Fruit fly (Drosophila melanogaster) whole organism, embryonic: ENCODE results near the gene beat-Vc.

ENCODE experiments used
- Ada2b ChIP-seq: fragments of 200-800 bp; sonication (Bioruptor generic); IDR thresholded peaks from 2 replicates; pipeline ENCODE4 v1.3.6; 2022; ENCODE audit warnings: missing biosample characterization, missing genetic modification characterization
- Aef1 ChIP-seq: fragments of 200-800 bp; sonication (Bioruptor generic); IDR thresholded peaks from 3 replicates; pipeline ENCODE4 v1.3.6; 2022; ENCODE audit warnings: missing biosample characterization, missing genetic modification characterization
- CG1024 ChIP-seq: fragments of 200-800 bp; sonication (Bioruptor generic); IDR thresholded peaks from 2 replicates; pipeline ENCODE4 v1.3.6; 2022; ENCODE audit warnings: missing biosample characterization, missing genetic modification characterization
- CG10366 ChIP-seq: fragments of 200-800 bp; sonication (Bioruptor generic); IDR thresholded peaks from 2 replicates; pipeline ENCODE4 v1.3.6; 2022; ENCODE audit warnings: missing biosample characterization, missing genetic modification characterization
- CG10543 ChIP-seq: fragments of 200-800 bp; sonication (Bioruptor generic); optimal IDR thresholded peaks from 3 replicates; lab custom pipeline; 2017; ENCODE audit warnings: missing biosample characterization, mild to moderate bottlenecking, missing genetic modification characterization, moderate library complexity
- CG11456 ChIP-seq: fragments of 200-800 bp; sonication (Bioruptor generic); IDR thresholded peaks from 3 replicates; pipeline ENCODE4 v1.3.6; 2022; ENCODE audit warnings: missing biosample characterization, missing genetic modification characterization
- CG14667 ChIP-seq: fragments of 200-800 bp; sonication (Bioruptor generic); IDR thresholded peaks from 2 replicates; pipeline ENCODE4 v1.3.6; 2022; ENCODE audit warnings: missing biosample characterization, missing genetic modification characterization
- CG16815 ChIP-seq: fragments of 200-800 bp; sonication (Bioruptor generic); optimal IDR thresholded peaks from 3 replicates; lab custom pipeline; 2017; ENCODE audit warnings: missing biosample characterization, mild to moderate bottlenecking, missing genetic modification characterization
- CG17802 ChIP-seq: fragments of 200-800 bp; sonication (Bioruptor generic); optimal IDR thresholded peaks from 2 replicates; lab custom pipeline; 2018; ENCODE audit warnings: missing biosample characterization, mild to moderate bottlenecking, missing genetic modification characterization, moderate library complexity
- CG18011 ChIP-seq: fragments of 200-800 bp; sonication (Bioruptor generic); optimal IDR thresholded peaks from 2 replicates; lab custom pipeline; 2017; ENCODE audit warnings: missing biosample characterization, missing genetic modification characterization, mild to moderate bottlenecking, moderate library complexity, missing genotype
- CG34376 ChIP-seq: fragments of 200-800 bp; sonication (Bioruptor generic); optimal IDR thresholded peaks from 2 replicates; lab custom pipeline; 2018; ENCODE audit warnings: missing biosample characterization, mild to moderate bottlenecking, missing genetic modification characterization
- CG34422 ChIP-seq: fragments of 200-800 bp; sonication (Bioruptor generic); IDR thresholded peaks from 3 replicates; pipeline ENCODE4 v1.3.6; 2022; ENCODE audit warnings: missing biosample characterization, missing genetic modification characterization
- CG6272 ChIP-seq: fragments of 200-800 bp; sonication (Bioruptor generic); IDR thresholded peaks from 2 replicates; pipeline ENCODE4 v1.3.6; 2022; ENCODE audit warnings: missing biosample characterization, missing genetic modification characterization
- CG7357 ChIP-seq: fragments of 200-800 bp; sonication (Bioruptor generic); IDR thresholded peaks from 3 replicates; pipeline ENCODE4 v1.3.6; 2022; ENCODE audit warnings: missing biosample characterization, missing genetic modification characterization
- CG9797 ChIP-seq: fragments of 200-800 bp; sonication (Bioruptor generic); optimal IDR thresholded peaks from 3 replicates; lab custom pipeline; 2018; ENCODE audit warnings: missing biosample characterization, mild to moderate bottlenecking, missing genetic modification characterization
- Dfd ChIP-seq, 2 experiments: fragments of >200 bp; optimal IDR thresholded peaks; 2 replicates each; lab custom pipeline; 2017; ENCODE audit warnings: missing biosample characterization in 2 of 2, missing genetic modification characterization in 2 of 2
- Dp ChIP-seq: fragments of 200-800 bp; sonication (Bioruptor generic); optimal IDR thresholded peaks from 2 replicates; lab custom pipeline; 2018; ENCODE audit warnings: missing biosample characterization, mild to moderate bottlenecking, missing genetic modification characterization, moderate library complexity
- Ets65A ChIP-seq: fragments of 200-800 bp; sonication (Bioruptor generic); peaks from one replicate; lab custom pipeline; 2016; ENCODE audit warnings: missing biosample characterization, missing genetic modification characterization
- Hmr ChIP-seq: fragments of 200-800 bp; sonication (Bioruptor generic); optimal IDR thresholded peaks from 3 replicates; lab custom pipeline; 2017; ENCODE audit warnings: mild to moderate bottlenecking, missing biosample characterization, missing genetic modification reagents, missing genetic modification characterization
- Lhr ChIP-seq: fragments of 200-800 bp; sonication (Bioruptor generic); optimal IDR thresholded peaks from 3 replicates; lab custom pipeline; 2017; ENCODE audit warnings: mild to moderate bottlenecking, missing biosample characterization, missing genetic modification reagents, missing genetic modification characterization
- MBD-R2 ChIP-seq: fragments of 200-800 bp; sonication (Bioruptor generic); IDR thresholded peaks from 2 replicates; pipeline ENCODE4 v1.3.6; 2022; ENCODE audit warnings: missing biosample characterization, missing genetic modification characterization
- Med ChIP-seq: fragments of 200-800 bp; sonication (Bioruptor generic); peaks from one replicate; lab custom pipeline; 2016; ENCODE audit warnings: missing biosample characterization, missing genetic modification characterization, mild to moderate bottlenecking, inconsistent platforms, moderate library complexity
- Myb ChIP-seq: fragments of 200-800 bp; sonication (Bioruptor generic); optimal IDR thresholded peaks from 2 replicates; lab custom pipeline; 2016; ENCODE audit warnings: missing biosample characterization, missing genetic modification characterization
- NFAT ChIP-seq: fragments of 200-800 bp; sonication (Bioruptor generic); IDR thresholded peaks from 2 replicates; pipeline ENCODE4 v1.3.6; 2022; ENCODE audit warnings: missing biosample characterization, missing genetic modification characterization
- NK7.1 ChIP-seq: fragments of 200-800 bp; sonication (Bioruptor generic); optimal IDR thresholded peaks from 3 replicates; lab custom pipeline; 2016; ENCODE audit warnings: missing biosample characterization, missing genetic modification characterization
- PHDP ChIP-seq: fragments of 200-800 bp; sonication (Bioruptor generic); optimal IDR thresholded peaks from 3 replicates; lab custom pipeline; 2018; ENCODE audit warnings: missing biosample characterization, mild to moderate bottlenecking, missing genetic modification characterization, moderate library complexity
- Ptx1 ChIP-seq: fragments of 200-800 bp; sonication (Bioruptor generic); IDR thresholded peaks from 2 replicates; pipeline ENCODE4 v1.3.6; 2022; ENCODE audit warnings: missing biosample characterization, missing genetic modification characterization
- Sin3A ChIP-seq: fragments of >200 bp; optimal IDR thresholded peaks from 2 replicates; lab custom pipeline; 2018
- al ChIP-seq: fragments of 200-800 bp; sonication (Bioruptor generic); IDR thresholded peaks from 2 replicates; pipeline ENCODE4 v1.3.6; 2022; ENCODE audit warnings: missing biosample characterization, missing genetic modification characterization
- ase ChIP-seq: fragments of 200-800 bp; sonication (Bioruptor generic); IDR thresholded peaks from 3 replicates; pipeline ENCODE4 v1.3.6; 2022; ENCODE audit warnings: missing biosample characterization, missing genetic modification characterization
- croc ChIP-seq: fragments of 200-800 bp; sonication (Bioruptor generic); conservative IDR thresholded peaks from 3 replicates; pipeline ENCODE4 v1.3.6; 2022; ENCODE audit warnings: missing biosample characterization, missing genetic modification characterization
- cwo ChIP-seq: fragments of 200-800 bp; sonication (Bioruptor generic); optimal IDR thresholded peaks from 3 replicates; lab custom pipeline; 2017; ENCODE audit warnings: missing biosample characterization, missing genetic modification characterization, mild to moderate bottlenecking, moderate library complexity, missing genetic modification reagents
- dimm ChIP-seq: fragments of 200-800 bp; sonication (Bioruptor generic); IDR thresholded peaks from 2 replicates; pipeline ENCODE4 v1.3.6; 2022; ENCODE audit warnings: missing biosample characterization, missing genetic modification characterization
- ftz-f1 ChIP-seq: fragments of 200-800 bp; sonication (Bioruptor generic); optimal IDR thresholded peaks from 2 replicates; lab custom pipeline; 2016; ENCODE audit warnings: missing biosample characterization, missing genetic modification characterization
- gfzf ChIP-seq: fragments of 200-800 bp; sonication (Bioruptor generic); optimal IDR thresholded peaks from 2 replicates; lab custom pipeline; 2016; ENCODE audit warnings: missing biosample characterization, mild to moderate bottlenecking, missing genetic modification characterization, moderate library complexity
- lov ChIP-seq, 2 experiments: fragments of 200-800 bp in 1 of 2; fragments of >200 bp in 1 of 2; sonication (Bioruptor generic) in 1 of 2; IDR thresholded peaks in 1 of 2; optimal IDR thresholded peaks in 1 of 2; 2 replicates in 1 of 2; 3 replicates in 1 of 2; pipeline versions ENCODE4 v1.3.6 to Lab custom; 2017 to 2022; ENCODE audit warnings: missing biosample characterization in 1 of 2, missing genetic modification characterization in 1 of 2
- mam ChIP-seq: fragments of 200-800 bp; sonication (Bioruptor generic); optimal IDR thresholded peaks from 3 replicates; lab custom pipeline; 2016; ENCODE audit warnings: missing biosample characterization, missing genetic modification characterization
- nmo ChIP-seq: fragments of 200-800 bp; sonication (Bioruptor generic); optimal IDR thresholded peaks from 2 replicates; lab custom pipeline; 2018; ENCODE audit warnings: missing biosample characterization, mild to moderate bottlenecking, missing genetic modification characterization, moderate library complexity
- pnt ChIP-seq: fragments of 200-800 bp; sonication (Bioruptor generic); optimal IDR thresholded peaks from 3 replicates; lab custom pipeline; 2016; ENCODE audit warnings: missing biosample characterization, missing genetic modification characterization
- sens ChIP-seq: fragments of 200-800 bp; sonication (Bioruptor generic); peaks from one replicate; lab custom pipeline; 2016; ENCODE audit warnings: missing biosample characterization, missing genetic modification characterization
- sisA ChIP-seq: fragments of 200-800 bp; sonication (Bioruptor generic); IDR thresholded peaks from 2 replicates; pipeline ENCODE4 v1.3.6; 2022; ENCODE audit warnings: missing biosample characterization, missing genetic modification characterization
- sob ChIP-seq: fragments of 200-800 bp; sonication (Bioruptor generic); IDR thresholded peaks from 2 replicates; pipeline ENCODE4 v1.3.6; 2022; ENCODE audit warnings: missing biosample characterization, missing genetic modification characterization
- stwl ChIP-seq: fragments of 200-800 bp; sonication (Bioruptor generic); optimal IDR thresholded peaks from 3 replicates; lab custom pipeline; 2018; ENCODE audit warnings: missing biosample characterization, mild to moderate bottlenecking, missing genetic modification characterization, moderate library complexity
- sug ChIP-seq: fragments of 200-800 bp; optimal IDR thresholded peaks from 2 replicates; lab custom pipeline; 2019; ENCODE audit warnings: missing biosample characterization, mild to moderate bottlenecking, missing genetic modification characterization, moderate library complexity
- ttk ChIP-seq: fragments of 200-800 bp; sonication (Bioruptor generic); IDR thresholded peaks from 2 replicates; pipeline ENCODE4 v2.1.2; 2022; ENCODE audit warnings: missing biosample characterization, missing genetic modification characterization

beat-Vc gene

dm6 chr3R:12716251-12716650 is 66.8 kb downstream of the beat-Vc start (continued):
- TF ChIP-seq Med (GFP tag; lab: Kevin White, UChicago) (peak; percentile 52), CG14667 (no peak), NK7.1 (GFP tag; lab: Kevin White, UChicago) (no peak), CG18011 (no peak), al (GFP tag; lab: Robert Waterston, UW) (no peak), croc (GFP tag; lab: Robert Waterston, UW) (no peak), PHDP (peak; percentile 20)

- peak; percentile 60 for TF ChIP-seq sug (tag; lab: Kevin White, UChicago)
- TF ChIP-seq Ada2b (GFP tag; lab: Robert Waterston, UW) = no peak
- no peak for TF ChIP-seq lov (optimal IDR thresholded peaks at IDR 0.05; lab: Kevin White, UChicago)
- TF ChIP-seq lov (GFP tag; IDR thresholded peaks at IDR 0.05; lab: Robert Waterston, UW) = 0 out of 3 replicates have a peak, but pooled peaks have one; percentile 14
- TF ChIP-seq CG10543 (GFP tag; lab: Kevin White, UChicago) = peak; percentile 13
- TF ChIP-seq ftz-f1 (GFP tag; lab: Kevin White, UChicago) = peak; percentile 15
- TF ChIP-seq CG34376 = peak; percentile 85
- TF ChIP-seq cwo (GFP tag; lab: Kevin White, UChicago) = peak; percentile 33
- TF ChIP-seq MBD-R2 (GFP tag; lab: Robert Waterston, UW) = no peak
These were observed 67.8 kb downstream of the beat-Vc start for dm6 chr3R:12715253-12715652.

DNA sequence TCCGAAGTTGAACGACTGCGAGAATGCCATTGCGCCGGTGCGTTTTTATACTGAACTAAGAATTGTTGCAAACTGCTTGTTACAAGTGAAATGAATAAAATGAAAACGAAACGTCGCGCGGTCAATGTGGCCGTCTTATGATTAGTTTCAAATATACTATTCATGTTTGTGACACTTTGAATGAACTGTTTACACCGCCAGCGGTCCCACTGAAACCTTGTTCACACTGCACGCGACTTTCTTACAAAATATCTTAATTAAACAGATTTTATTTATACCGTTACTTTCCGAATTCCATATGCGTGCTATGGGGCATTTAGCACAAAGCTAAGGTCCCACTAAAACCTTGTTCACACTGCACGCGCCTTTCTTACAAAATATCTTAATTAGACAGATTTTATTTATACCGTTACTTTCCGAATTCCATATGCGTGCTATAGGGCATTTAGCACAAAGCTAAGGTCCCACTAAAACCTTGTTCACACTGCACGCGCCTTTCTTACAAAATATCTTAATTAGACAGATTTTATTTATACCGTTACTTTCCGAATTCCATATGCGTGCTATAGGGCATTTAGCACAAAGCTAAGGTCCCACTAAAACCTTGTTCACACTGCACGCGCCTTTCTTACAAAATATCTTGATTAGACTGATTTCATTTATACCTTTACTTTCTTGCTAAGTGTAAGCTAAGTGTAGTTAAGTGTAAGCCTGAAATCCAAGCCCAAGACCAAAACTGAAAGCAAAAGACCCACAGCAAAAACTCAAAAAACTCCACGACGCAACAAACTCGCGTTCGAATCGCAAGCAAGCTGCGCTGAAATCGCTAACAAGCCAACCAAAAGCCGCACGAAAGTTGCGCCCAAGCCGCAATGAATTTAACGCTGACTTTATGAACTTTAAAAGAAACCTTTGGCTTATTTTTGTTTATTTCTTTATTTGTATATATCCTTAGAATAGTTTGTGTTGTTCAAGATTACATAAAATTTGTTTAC is 70.5 kb downstream of the beat-Vc start, which contains the start of gene PolQ:
Gene PolQ (minus strand): TSS at position 122 of the 995 bp plus-strand sequence.
- TF ChIP-seq CG17802 (tag; lab: Kevin White, UChicago) (peak; percentile 69), MBD-R2 (GFP tag; lab: Robert Waterston, UW) (peak; percentile 71), ase (GFP tag; lab: Robert Waterston, UW) (0 out of 3 replicates have a peak, but pooled peaks have one; percentile 44), CG1024 (GFP tag; lab: Robert Waterston, UW) (peak; percentile 80), sens (peak; percentile 53), Ptx1 (GFP tag; lab: Robert Waterston, UW) (peak; percentile 25; the same call in 1 of the 2 replicates), CG11456 (GFP tag; lab: Robert Waterston, UW) (peak; percentile 64; the same call in 2 of the 3 replicates), CG16815 (GFP tag; lab: Kevin White, UChicago) (peak; percentile 10), Aef1 (peak; percentile 39; the same call in 1 of the 3 replicates), Myb (peak; percentile 91), CG14667 (peak; percentile 23; the same call in 1 of the 2 replicates), Lhr (GFP tag; lab: Kevin White, UChicago) (peak; percentile 96), gfzf (peak; percentile 75), CG9797 (GFP tag; lab: Kevin White, UChicago) (peak; percentile 57), Ets65A (peak; percentile 89), CG34422 (GFP tag; lab: Robert Waterston, UW) (peak; percentile 48; the same call in 2 of the 3 replicates), mam (peak; percentile 29), Hmr (peak; percentile 76), pnt (peak; percentile 22), Dfd (GFP tag; optimal IDR thresholded peaks at IDR 0.05; lab: Kevin White, UChicago) (peak in 1 of 2 experiments; percentile 97), NFAT (GFP tag; lab: Robert Waterston, UW) (peak; percentile 48; the same call in 1 of the 2 replicates), ttk (GFP tag; lab: Robert Waterston, UW) (peak; percentile 49; the same call in 1 of the 2 replicates), dimm (GFP tag; lab: Robert Waterston, UW) (peak; percentile 23; the same call in 1 of the 2 replicates), stwl (peak; percentile 24), Dp (GFP tag; lab: Kevin White, UChicago) (peak; percentile 61), sob (GFP tag; lab: Robert Waterston, UW) (peak; percentile 30), CG6272 (peak; percentile 43), Sin3A (lab: Kevin White, UChicago) (peak; percentile 71), nmo (GFP tag; lab: Kevin White, UChicago) (peak; percentile 36), sisA (GFP tag; lab: Robert Waterston, UW) (peak; percentile 60), CG10366 (GFP tag; lab: Robert Waterston, UW) (peak; percentile 13; the same call in 1 of the 2 replicates), Med (GFP tag; lab: Kevin White, UChicago) (peak; percentile 35), CG7357 (GFP tag; lab: Robert Waterston, UW) (peak; percentile 98)
